Fruit fly (Drosophila melanogaster) whole organism, pupa: ENCODE measurements around the gene CG9582.

Experiments
- CG10348 ChIP-seq: fragments of 200-800 bp; sonication (Bioruptor generic); IDR thresholded peaks from 2 replicates; pipeline ENCODE4 v1.3.6; 2022; ENCODE audit warnings: missing biosample characterization, missing genetic modification characterization
- CG12605 ChIP-seq: fragments of 200-800 bp; sonication (Bioruptor generic); IDR thresholded peaks from 2 replicates; pipeline ENCODE4 v1.3.6; 2022; ENCODE audit warnings: missing biosample characterization, missing genetic modification characterization
- CG13204 ChIP-seq: fragments of 200-800 bp; sonication (Bioruptor generic); optimal IDR thresholded peaks from 2 replicates; lab custom pipeline; 2018; ENCODE audit warnings: missing biosample characterization, mild to moderate bottlenecking, missing genetic modification characterization, moderate library complexity
- CG14655 ChIP-seq: fragments of 200-800 bp; sonication (Bioruptor generic); optimal IDR thresholded peaks from 3 replicates; lab custom pipeline; 2017; ENCODE audit warnings: mild to moderate bottlenecking, missing biosample characterization, missing genetic modification reagents, missing genetic modification characterization
- CG15710 ChIP-seq: fragments of 200-800 bp; sonication (Bioruptor generic); optimal IDR thresholded peaks from 2 replicates; lab custom pipeline; 2018; ENCODE audit warnings: missing biosample characterization, mild to moderate bottlenecking, missing genetic modification characterization, moderate library complexity
- CG17806 ChIP-seq: fragments of 200-800 bp; sonication (Bioruptor generic); optimal IDR thresholded peaks from 2 replicates; lab custom pipeline; 2018; ENCODE audit warnings: missing biosample characterization, mild to moderate bottlenecking, missing genetic modification characterization, moderate library complexity
- CG32121 ChIP-seq: fragments of 200-800 bp; sonication (Bioruptor generic); IDR thresholded peaks from 2 replicates; pipeline ENCODE4 v1.3.6; 2022; ENCODE audit warnings: missing biosample characterization, missing genetic modification characterization
- CG34367 ChIP-seq: fragments of 200-800 bp; sonication (Bioruptor generic); optimal IDR thresholded peaks from 2 replicates; lab custom pipeline; 2018; ENCODE audit warnings: missing biosample characterization, mild to moderate bottlenecking, missing genetic modification characterization
- CG4496 ChIP-seq: fragments of 200-800 bp; sonication (Bioruptor generic); IDR thresholded peaks from 3 replicates; pipeline ENCODE4 v1.3.6; 2022; ENCODE audit warnings: missing biosample characterization, missing genetic modification characterization
- CG8159 ChIP-seq: fragments of 200-800 bp; sonication (Bioruptor generic); optimal IDR thresholded peaks from 3 replicates; lab custom pipeline; 2018; ENCODE audit warnings: missing biosample characterization, mild to moderate bottlenecking, missing genetic modification characterization, moderate library complexity
- CG8301 ChIP-seq: fragments of 200-800 bp; sonication (Bioruptor generic); optimal IDR thresholded peaks from 2 replicates; lab custom pipeline; 2018; ENCODE audit warnings: missing biosample characterization, mild to moderate bottlenecking, missing genetic modification characterization
- CG9948 ChIP-seq: fragments of 200-800 bp; sonication (Bioruptor generic); optimal IDR thresholded peaks from 2 replicates; lab custom pipeline; 2018; ENCODE audit warnings: missing biosample characterization, mild to moderate bottlenecking, missing genetic modification characterization, moderate library complexity
- D1 ChIP-seq: fragments of 200-800 bp; sonication (Bioruptor generic); optimal IDR thresholded peaks from 2 replicates; lab custom pipeline; 2018; ENCODE audit warnings: missing biosample characterization, mild to moderate bottlenecking, missing genetic modification characterization, moderate library complexity
- EcR ChIP-seq: fragments of 200-800 bp; sonication (Bioruptor generic); optimal IDR thresholded peaks from 3 replicates; lab custom pipeline; 2019; ENCODE audit warnings: missing biosample characterization, missing genetic modification characterization, mild to moderate bottlenecking, moderate library complexity, missing genetic modification reagents
- Ets98B ChIP-seq: fragments of 200-800 bp; sonication (Bioruptor generic); IDR thresholded peaks from 2 replicates; pipeline ENCODE4 v1.3.6; 2022; ENCODE audit warnings: missing biosample characterization, missing genetic modification characterization
- Pif1A ChIP-seq: fragments of 200-800 bp; sonication (Bioruptor generic); optimal IDR thresholded peaks from 3 replicates; lab custom pipeline; 2016; ENCODE audit warnings: missing biosample characterization, missing genetic modification characterization
- Pif1B ChIP-seq: fragments of 200-800 bp; sonication (Bioruptor generic); optimal IDR thresholded peaks from 3 replicates; lab custom pipeline; 2016; ENCODE audit warnings: missing biosample characterization, missing genetic modification characterization
- Snoo ChIP-seq: fragments of 200-800 bp; sonication (Bioruptor generic); optimal IDR thresholded peaks from 3 replicates; lab custom pipeline; 2017; ENCODE audit warnings: missing biosample characterization, mild to moderate bottlenecking, missing genetic modification characterization, inconsistent platforms
- fd96Ca ChIP-seq: fragments of 200-800 bp; sonication (Bioruptor generic); IDR thresholded peaks from 3 replicates; pipeline ENCODE4 v1.3.6; 2022; ENCODE audit warnings: missing biosample characterization, missing genetic modification characterization
- gl ChIP-seq: fragments of 200-800 bp; sonication (Bioruptor generic); optimal IDR thresholded peaks from 2 replicates; lab custom pipeline; 2018; ENCODE audit warnings: missing biosample characterization, mild to moderate bottlenecking, missing genetic modification characterization
- rn ChIP-seq: fragments of 200-800 bp; sonication (Bioruptor generic); IDR thresholded peaks from 2 replicates; pipeline ENCODE4 v1.3.6; 2022; ENCODE audit warnings: missing biosample characterization, missing genetic modification characterization

The CG9582 gene

DNA sequence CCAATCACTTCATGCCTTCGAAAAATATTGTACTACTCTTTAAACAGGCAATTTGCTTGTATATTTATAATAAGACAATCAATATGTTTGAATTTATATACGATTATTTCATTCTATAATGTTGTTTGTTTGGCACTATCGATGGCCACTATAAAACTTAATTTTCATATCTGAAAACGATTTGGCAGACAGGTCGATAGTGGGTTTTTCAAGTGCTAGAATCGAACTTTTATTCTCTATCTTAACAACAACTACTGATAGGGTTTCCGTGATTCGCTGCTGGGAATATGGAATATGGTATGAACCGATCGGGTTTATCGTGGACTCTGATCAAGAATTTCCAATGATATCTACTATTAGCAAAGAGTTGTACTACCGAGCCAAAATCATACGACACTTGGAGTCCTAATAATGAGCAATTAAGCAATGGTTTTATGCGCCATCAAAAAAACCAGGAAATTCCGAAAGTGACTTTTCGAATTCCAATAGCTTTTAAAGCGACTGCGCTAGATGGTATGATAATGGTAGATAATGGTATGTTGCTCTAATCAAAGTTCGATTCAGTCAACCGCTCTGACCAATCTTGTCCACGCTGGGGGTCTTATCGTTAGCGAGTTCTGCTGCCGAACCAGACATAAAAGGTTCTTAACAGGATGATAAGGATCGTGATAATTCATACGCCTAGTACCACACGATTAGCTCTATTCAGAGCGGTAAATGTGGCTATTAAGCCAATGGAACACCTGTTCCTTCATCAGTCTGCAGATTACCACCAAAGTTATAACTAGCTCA is 37.8 kb downstream of the CG9582 start, which contains the start of gene CG17906:
Gene CG17906 (plus strand): TSS at position 742 of the 792 bp plus-strand sequence.
- TF ChIP-seq CG12605 (GFP tag; lab: Robert Waterston, UW), result no peak
- TF ChIP-seq CG14655 (GFP tag; lab: Kevin White, UChicago), result no peak
- no peak for TF ChIP-seq Snoo (tag; lab: Kevin White, UChicago)
- no peak for TF ChIP-seq CG4496 (GFP tag; lab: Robert Waterston, UW)

DNA sequence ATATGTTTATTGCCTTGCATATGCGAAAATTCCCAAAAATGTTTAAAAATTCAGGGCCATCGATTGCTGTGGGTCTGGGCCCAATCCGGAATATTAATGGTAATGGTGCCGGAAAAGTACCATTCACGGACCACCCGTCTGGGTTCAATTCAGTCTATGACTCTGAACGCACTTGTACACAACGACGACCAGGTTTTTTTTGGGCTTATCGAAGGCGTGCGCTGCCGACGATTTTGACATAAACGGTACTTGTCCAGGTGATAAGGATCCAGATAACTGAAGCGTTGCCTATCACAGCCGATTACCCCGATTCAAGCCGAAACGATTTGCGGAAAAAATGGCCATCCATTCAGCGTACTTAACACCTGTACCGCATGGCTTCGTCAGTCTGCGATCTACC is 40.1 kb downstream of the CG9582 start, which contains the start of gene CG9555:
Gene CG9555 (plus strand): TSS at position 153 of the 400 bp plus-strand sequence.
- TF ChIP-seq rn (no peak), CG8159 (tag; lab: Kevin White, UChicago) (no peak), CG14655 (GFP tag; lab: Kevin White, UChicago) (no peak), CG34367 (tag; lab: Kevin White, UChicago) (no peak), CG4496 (GFP tag; lab: Robert Waterston, UW) (no peak), Snoo (tag; lab: Kevin White, UChicago) (no peak), Ets98B (GFP tag; lab: Robert Waterston, UW) (no peak), Pif1B (GFP tag; lab: Kevin White, UChicago) (no peak), D1 (tag; lab: Kevin White, UChicago) (no peak), gl (no peak), CG8301 (tag; lab: Kevin White, UChicago) (no peak), CG13204 (GFP tag; lab: Kevin White, UChicago) (no peak), fd96Ca (GFP tag; lab: Robert Waterston, UW) (no peak), CG32121 (GFP tag; lab: Robert Waterston, UW) (no peak), CG9948 (tag; lab: Kevin White, UChicago) (no peak), CG17806 (tag; lab: Kevin White, UChicago) (no peak)

DNA sequence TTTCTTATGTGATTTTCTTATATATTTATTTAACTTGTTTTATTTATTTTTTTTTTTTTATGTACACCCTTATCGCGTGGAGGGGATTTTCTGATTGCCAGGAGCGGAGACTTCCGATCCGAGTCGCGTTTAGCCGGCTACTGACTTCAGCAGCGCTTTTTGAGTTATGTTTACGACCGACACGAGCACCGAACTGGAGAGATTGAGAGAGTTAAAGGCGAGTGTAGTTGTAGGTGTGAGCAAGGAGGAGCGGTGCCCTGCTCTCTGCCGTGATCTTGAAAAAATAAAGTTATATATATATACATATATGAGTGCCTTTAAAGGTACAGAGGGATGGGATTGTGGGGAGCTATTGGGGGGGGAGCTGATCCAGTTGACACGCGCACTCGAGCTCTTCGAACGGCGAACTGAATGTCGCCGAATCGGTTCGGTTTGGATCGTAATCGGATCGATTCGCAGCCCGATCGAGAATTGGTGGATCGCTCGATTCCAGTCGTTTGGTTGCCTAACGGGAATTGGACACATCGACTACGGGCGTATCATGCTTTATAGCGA is 42.5 kb downstream of the CG9582 start, which contains the start of gene rost:
Gene rost (minus strand): TSS at position 503 of the 555 bp plus-strand sequence.
- peak; percentile 26 for TF ChIP-seq CG15710 (tag; lab: Kevin White, UChicago)
- TF ChIP-seq CG34367 (tag; lab: Kevin White, UChicago), result peak; percentile 9
- peak; percentile 34 for TF ChIP-seq CG8159 (tag; lab: Kevin White, UChicago)
- TF ChIP-seq CG9948 (tag; lab: Kevin White, UChicago), result no peak
- TF ChIP-seq CG10348, result no peak
- no peak for TF ChIP-seq Snoo (tag; lab: Kevin White, UChicago)
- peak; percentile 65 for TF ChIP-seq Pif1B (GFP tag; lab: Kevin White, UChicago)
- TF ChIP-seq CG8301 (tag; lab: Kevin White, UChicago), result no peak
- no peak; the same call in 2 of the 3 replicates for TF ChIP-seq fd96Ca (GFP tag; lab: Robert Waterston, UW)
- no peak for TF ChIP-seq rn
- no peak for TF ChIP-seq CG32121 (GFP tag; lab: Robert Waterston, UW)
- no peak for TF ChIP-seq D1 (tag; lab: Kevin White, UChicago)
- TF ChIP-seq gl, result no peak
- no peak for TF ChIP-seq CG12605 (GFP tag; lab: Robert Waterston, UW)
- TF ChIP-seq CG14655 (GFP tag; lab: Kevin White, UChicago), result no peak
- TF ChIP-seq CG4496 (GFP tag; lab: Robert Waterston, UW), result peak; percentile 38; the same call in 1 of the 3 replicates
- TF ChIP-seq CG13204 (GFP tag; lab: Kevin White, UChicago), result peak; percentile 55
- TF ChIP-seq EcR, result peak; percentile 72
- no peak for TF ChIP-seq Ets98B (GFP tag; lab: Robert Waterston, UW)
- peak; percentile 7 for TF ChIP-seq Pif1A
- TF ChIP-seq CG17806 (tag; lab: Kevin White, UChicago), result no peak

DNA sequence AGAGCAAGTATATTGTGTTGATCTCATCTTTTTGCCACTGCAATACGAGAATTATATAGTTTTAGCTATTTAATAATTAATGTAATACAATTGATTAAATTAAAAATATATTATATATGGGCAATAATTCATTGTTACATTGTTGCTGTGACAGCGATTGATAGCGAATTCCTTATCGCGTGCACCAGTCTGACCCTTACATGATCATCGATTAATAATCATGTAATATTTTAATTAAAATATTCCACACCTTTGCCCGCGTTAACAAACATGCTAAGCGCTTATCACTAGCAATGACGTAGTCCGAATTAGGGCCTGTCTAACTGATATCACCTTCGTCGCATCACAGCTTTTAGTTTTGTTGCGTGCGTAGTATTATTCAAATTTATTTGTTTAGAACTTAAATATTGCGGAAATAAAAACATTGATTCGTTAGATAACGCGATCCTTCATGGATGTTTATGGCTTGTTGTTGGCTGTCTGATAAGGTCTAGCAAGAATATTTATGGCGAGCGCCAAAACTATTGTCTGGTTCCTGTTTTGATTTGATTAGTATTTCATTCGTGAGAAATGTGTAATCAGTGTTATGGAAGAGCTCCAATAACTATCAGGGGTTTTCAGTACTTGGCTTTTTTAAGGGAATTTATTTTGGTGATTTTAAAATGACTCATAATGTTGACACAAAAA is 44.2 kb downstream of the CG9582 start:
- TF ChIP-seq CG9948 (tag; lab: Kevin White, UChicago), result no peak

DNA sequence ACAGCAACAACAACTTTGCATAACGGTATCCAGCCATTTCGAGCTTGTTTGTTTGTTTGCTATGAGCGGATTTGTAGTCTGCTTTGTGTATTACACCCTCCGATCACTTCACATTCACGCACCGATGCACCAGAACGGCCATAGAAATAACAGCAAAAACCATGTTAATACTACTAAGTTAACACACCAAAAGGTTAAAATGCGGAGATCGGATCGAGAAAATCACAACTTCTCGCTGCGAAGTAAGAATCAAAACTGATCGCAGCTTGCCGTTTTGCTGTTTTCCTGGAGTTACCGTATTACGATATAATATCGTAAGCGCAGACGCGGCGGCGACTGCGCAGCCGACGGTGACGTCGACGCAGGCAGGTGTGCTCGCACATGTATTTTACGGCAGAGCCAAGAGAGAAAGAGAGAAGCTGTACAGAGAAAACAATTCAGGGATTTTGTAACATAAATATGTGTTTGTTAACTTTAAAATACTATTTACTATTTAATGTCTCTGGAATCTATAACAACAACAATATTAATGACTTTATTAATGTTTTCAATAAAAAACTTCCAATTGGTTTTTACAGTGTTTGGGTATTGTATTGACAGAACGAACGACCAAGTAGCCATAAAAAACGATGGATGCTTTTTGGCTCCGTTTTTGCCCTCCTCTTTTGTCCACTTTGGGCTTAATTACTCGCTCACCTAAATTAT is 46.9 kb downstream of the CG9582 start, which contains the start of gene CG13101:
Gene CG13101 (minus strand): TSS at position 259 of the 705 bp plus-strand sequence.
- peak; percentile 89 for TF ChIP-seq fd96Ca (GFP tag; lab: Robert Waterston, UW)
- peak; percentile 95 for TF ChIP-seq CG14655 (GFP tag; lab: Kevin White, UChicago)
- TF ChIP-seq Ets98B (GFP tag; lab: Robert Waterston, UW), result peak; percentile 96
- peak; percentile 84; the same call in 1 of the 2 replicates for TF ChIP-seq CG10348
- peak; percentile 92 for TF ChIP-seq Pif1B (GFP tag; lab: Kevin White, UChicago)
- peak; percentile 90 for TF ChIP-seq D1 (tag; lab: Kevin White, UChicago)
- TF ChIP-seq CG12605 (GFP tag; lab: Robert Waterston, UW), result peak; percentile 98
- peak; percentile 95 for TF ChIP-seq CG8301 (tag; lab: Kevin White, UChicago)
- TF ChIP-seq CG9948 (tag; lab: Kevin White, UChicago), result peak; percentile 93
- TF ChIP-seq gl, result peak; percentile 78
- TF ChIP-seq CG15710 (tag; lab: Kevin White, UChicago), result peak; percentile 94
- peak; percentile 97 for TF ChIP-seq CG32121 (GFP tag; lab: Robert Waterston, UW)
- no peak for TF ChIP-seq EcR
- TF ChIP-seq rn, result peak; percentile 96
- peak; percentile 96 for TF ChIP-seq CG4496 (GFP tag; lab: Robert Waterston, UW)
- peak; percentile 92 for TF ChIP-seq CG34367 (tag; lab: Kevin White, UChicago)
- peak; percentile 93 for TF ChIP-seq CG17806 (tag; lab: Kevin White, UChicago)
- TF ChIP-seq CG8159 (tag; lab: Kevin White, UChicago), result peak; percentile 93
- TF ChIP-seq CG13204 (GFP tag; lab: Kevin White, UChicago), result peak; percentile 63
- peak; percentile 85 for TF ChIP-seq Pif1A
- peak; percentile 90 for TF ChIP-seq Snoo (tag; lab: Kevin White, UChicago)
